Fruit fly (Drosophila melanogaster): ENCODE data around the gene Xport-A.

The Xport-A gene

dm6 chr3R:19880431-19880939 is 34.7 kb downstream of the Xport-A start (continued):
- no peak for TF ChIP-seq CG7357 (GFP tag; IDR thresholded peaks at IDR 0.05)
- peak; percentile 61 for TF ChIP-seq CHES-1-like (GFP tag; optimal IDR thresholded peaks at IDR 0.05)
- no peak for TF ChIP-seq H15 (GFP tag; IDR thresholded peaks at IDR 0.05)
- no peak for TF ChIP-seq Kr (GFP tag; optimal IDR thresholded peaks at IDR 0.05)
- no peak for TF ChIP-seq CG5953 (GFP tag; IDR thresholded peaks at IDR 0.05)
- TF ChIP-seq Hmx (GFP tag; optimal IDR thresholded peaks at IDR 0.05): no peak
- TF ChIP-seq CG13424 (tag; optimal IDR thresholded peaks at IDR 0.05): peak; percentile 66
- TF ChIP-seq btn (GFP tag; optimal IDR thresholded peaks at IDR 0.05): peak; percentile 37
- TF ChIP-seq amos (GFP tag; IDR thresholded peaks at IDR 0.05; ENCODE audit: partially characterized antibody): no peak
- peak; percentile 12 for TF ChIP-seq disco-r (GFP tag; optimal IDR thresholded peaks at IDR 0.05)
- peak; percentile 58 for TF ChIP-seq scrt (GFP tag; optimal IDR thresholded peaks at IDR 0.05)
- no peak for TF ChIP-seq vnd (GFP tag; IDR thresholded peaks at IDR 0.05; ENCODE audit: partially characterized antibody)
- TF ChIP-seq CG30403 (GFP tag; optimal IDR thresholded peaks at IDR 0.05): peak; percentile 55
- no peak for TF ChIP-seq emc (GFP tag; optimal IDR thresholded peaks at IDR 0.05)
- no peak for TF ChIP-seq Jarid2 (GFP tag; optimal IDR thresholded peaks at IDR 0.05)
- no peak for TF ChIP-seq YL-1 (GFP tag; optimal IDR thresholded peaks at IDR 0.05)
- TF ChIP-seq CG10209 (GFP tag; optimal IDR thresholded peaks at IDR 0.05): no peak
- TF ChIP-seq Dek (tag; optimal IDR thresholded peaks at IDR 0.05): peak; percentile 27
- no peak for TF ChIP-seq MESR4 (GFP tag; optimal IDR thresholded peaks at IDR 0.05)
- peak; percentile 12 for TF ChIP-seq dm (GFP tag; optimal IDR thresholded peaks at IDR 0.05)
- no peak; the same call in 2 of the 3 replicates for TF ChIP-seq croc (GFP tag; conservative IDR thresholded peaks at IDR 0.05)
- TF ChIP-seq CG12219 (GFP tag; optimal IDR thresholded peaks at IDR 0.05): peak; percentile 24
- no peak for TF ChIP-seq Doc3 (GFP tag; IDR thresholded peaks at IDR 0.05; ENCODE audit: partially characterized antibody)
- TF ChIP-seq CG13123 (GFP tag; optimal IDR thresholded peaks at IDR 0.05): no peak
- TF ChIP-seq CG16779 (GFP tag; IDR thresholded peaks at IDR 0.05): no peak
- TF ChIP-seq HLHmδ (GFP tag; optimal IDR thresholded peaks at IDR 0.05): peak; percentile 31
- TF ChIP-seq D (optimal IDR thresholded peaks at IDR 0.05): no peak
- TF ChIP-seq D (GFP tag; optimal IDR thresholded peaks at IDR 0.05): peak; percentile 29
- TF ChIP-seq CG14667 (GFP tag; IDR thresholded peaks at IDR 0.05): 0 out of 2 replicates have a peak, but pooled peaks have one; percentile 5
- peak; percentile 61 for TF ChIP-seq Hmr (GFP tag; optimal IDR thresholded peaks at IDR 0.05)
- TF ChIP-seq ranshi (GFP tag; IDR thresholded peaks at IDR 0.05): no peak
- no peak; the same call in 1 of the 2 replicates for TF ChIP-seq esg (GFP tag; conservative IDR thresholded peaks at IDR 0.05)
- TF ChIP-seq Stat92E (GFP tag; optimal IDR thresholded peaks at IDR 0.05): peak in 1 of 3 experiments; percentile 57
- no peak for TF ChIP-seq TFAM (GFP tag; optimal IDR thresholded peaks at IDR 0.05)
- no peak for TF ChIP-seq C15 (GFP tag; IDR thresholded peaks at IDR 0.05)
- peak; percentile 72 for TF ChIP-seq NfI (GFP tag; optimal IDR thresholded peaks at IDR 0.05)
- peak; percentile 54 for TF ChIP-seq ATbp (GFP tag; optimal IDR thresholded peaks at IDR 0.05)
- TF ChIP-seq her (GFP tag; optimal IDR thresholded peaks at IDR 0.05): peak; percentile 8
- peak; percentile 55; the same call in 1 of the 2 replicates for TF ChIP-seq seq (GFP tag; IDR thresholded peaks at IDR 0.05)
- TF ChIP-seq en (GFP tag; optimal IDR thresholded peaks at IDR 0.05): peak; percentile 48
- no peak for TF ChIP-seq danr (GFP tag; IDR thresholded peaks at IDR 0.05)
- TF ChIP-seq ase (GFP tag; IDR thresholded peaks at IDR 0.05): no peak
- no peak for TF ChIP-seq Sin3A (optimal IDR thresholded peaks at IDR 0.05)
- TF ChIP-seq tgo (GFP tag; IDR thresholded peaks at IDR 0.05): peak; percentile 55; the same call in 2 of the 3 replicates
- no peak for TF ChIP-seq rib (GFP tag; IDR thresholded peaks at IDR 0.05)
- TF ChIP-seq CG6791 (GFP tag; IDR thresholded peaks at IDR 0.05; ENCODE audit: partially characterized antibody): no peak
- peak; percentile 63 for TF ChIP-seq CG17361 (GFP tag; IDR thresholded peaks at IDR 0.05)
- peak; percentile 19 for TF ChIP-seq Bdp1 (GFP tag; optimal IDR thresholded peaks at IDR 0.05)
- TF ChIP-seq CG15514 (GFP tag; optimal IDR thresholded peaks at IDR 0.05): peak; percentile 26
- no peak for TF ChIP-seq eve (GFP tag; optimal IDR thresholded peaks at IDR 0.05)
- no peak for TF ChIP-seq ro (GFP tag; IDR thresholded peaks at IDR 0.05)

Data from whole organism, embryonic.